Worm (Caenorhabditis elegans) whole organism, L4 larva: ENCODE results near the gene prp-38.

Experiments
- D1046.2 ChIP-seq: fragments of 200-800 bp; sonication (Bioruptor generic); IDR thresholded peaks from 2 replicates; pipeline ENCODE4 v1.3.6; 2022; ENCODE audit warnings: missing genetic modification characterization, missing compliant biosample characterization
- F10B5.3 ChIP-seq: sonication (generic microtip); optimal IDR thresholded peaks from 2 replicates; lab custom pipeline; 2016; ENCODE audit warnings: mild to moderate bottlenecking, missing genetic modification characterization, missing compliant biosample characterization
- F26F4.8 ChIP-seq: fragments of 200-800 bp; sonication (Bioruptor generic); conservative IDR thresholded peaks from 2 replicates; pipeline ENCODE4 v1.3.6; 2022; ENCODE audit warnings: missing genetic modification characterization, missing compliant biosample characterization
- F44E2.7 ChIP-seq: fragments of 200-800 bp; sonication (Bioruptor generic); IDR thresholded peaks from 2 replicates; pipeline ENCODE4 v2.1.2; 2022; ENCODE audit warnings: missing genetic modification characterization, missing compliant biosample characterization
- F49E8.2 ChIP-seq: sonication (generic microtip); optimal IDR thresholded peaks from 2 replicates; lab custom pipeline; 2016; ENCODE audit warnings: missing compliant biosample characterization, mild to moderate bottlenecking, missing genetic modification characterization, borderline replicate concordance
- Y5F2A.4 ChIP-seq: fragments of 200-800 bp; sonication (Bioruptor generic); optimal IDR thresholded peaks from 2 replicates; lab custom pipeline; 2018; ENCODE audit warnings: mild to moderate bottlenecking, missing genetic modification characterization, missing compliant biosample characterization
- ZK337.2 ChIP-seq: fragments of 200-800 bp; sonication (Bioruptor generic); IDR thresholded peaks from 2 replicates; pipeline ENCODE4 v1.3.6; 2022; ENCODE audit warnings: missing genetic modification reagents, missing genetic modification characterization, missing compliant biosample characterization
- ZK546.5 ChIP-seq, 2 experiments: sonication (generic microtip); optimal IDR thresholded peaks; 2 replicates each; lab custom pipeline; 2017; ENCODE audit warnings: missing biosample characterization in 2 of 2, missing genetic modification characterization in 2 of 2
- aha-1 ChIP-seq: fragments of 150-350 bp; peaks from one replicate; lab custom pipeline; 2014; ENCODE audit warnings: missing biosample characterization, missing genetic modification characterization
- arid-1 ChIP-seq: fragments of 200-800 bp; sonication (Bioruptor generic); conservative IDR thresholded peaks from 2 replicates; pipeline ENCODE4 v1.3.6; 2022; ENCODE audit warnings: missing genetic modification reagents, missing genetic modification characterization, missing compliant biosample characterization
- attf-4 ChIP-seq: sonication (generic microtip); optimal IDR thresholded peaks from 3 replicates; lab custom pipeline; 2017; ENCODE audit warnings: missing biosample characterization, missing genetic modification characterization
- ceh-62 ChIP-seq: sonication (generic microtip); optimal IDR thresholded peaks from 2 replicates; lab custom pipeline; 2017; ENCODE audit warnings: missing biosample characterization, missing genetic modification characterization
- ces-1 ChIP-seq: fragments of 150-350 bp; sonication (generic microtip); optimal IDR thresholded peaks from 4 replicates; lab custom pipeline; 2014; ENCODE audit warnings: missing biosample characterization, missing genetic modification reagents, missing genetic modification characterization
- cey-2 ChIP-seq: sonication (generic microtip); optimal IDR thresholded peaks from 3 replicates; lab custom pipeline; 2017; ENCODE audit warnings: missing genetic modification characterization, mild to moderate bottlenecking, missing compliant biosample characterization, antibody characterized with exemption, borderline replicate concordance; ENCODE audit not compliant: insufficient read depth
- daf-16 ChIP-seq, 3 experiments: sonication (generic microtip); optimal IDR thresholded peaks; 2 replicates each; lab custom pipeline; 2016 to 2017; ENCODE audit warnings: missing genetic modification characterization in 3 of 3, missing genetic modification reagents in 3 of 3, mild to moderate bottlenecking in 2 of 3, missing compliant biosample characterization in 2 of 3, missing biosample characterization in 1 of 3, moderate library complexity in 1 of 3
- dmd-6 ChIP-seq: fragments of 200-800 bp; sonication (Bioruptor generic); IDR thresholded peaks from 2 replicates; pipeline ENCODE4 v1.3.6; 2022; ENCODE audit warnings: missing genetic modification reagents, missing genetic modification characterization, missing compliant biosample characterization
- fos-1 ChIP-seq: fragments of 150-350 bp; optimal IDR thresholded peaks from 2 replicates; lab custom pipeline; 2014; ENCODE audit warnings: missing biosample characterization, missing genetic modification characterization
- gei-8 ChIP-seq: fragments of 200-800 bp; sonication (Bioruptor generic); optimal IDR thresholded peaks from 2 replicates; lab custom pipeline; 2018; ENCODE audit warnings: mild to moderate bottlenecking, missing genetic modification characterization, missing compliant biosample characterization
- hlh-11 ChIP-seq: fragments of 200-800 bp; sonication (Bioruptor generic); optimal IDR thresholded peaks from 2 replicates; lab custom pipeline; 2018; ENCODE audit warnings: mild to moderate bottlenecking, missing genetic modification characterization, missing compliant biosample characterization
- jun-1 ChIP-seq: fragments of 150-350 bp; optimal IDR thresholded peaks from 2 replicates; lab custom pipeline; 2014; ENCODE audit warnings: missing biosample characterization, missing genetic modification reagents, missing genetic modification characterization
- lin-1 ChIP-seq: fragments of 200-800 bp; sonication (Bioruptor generic); IDR thresholded peaks from 2 replicates; pipeline ENCODE4 v1.3.6; 2022; ENCODE audit warnings: missing genetic modification reagents, missing genetic modification characterization, missing compliant biosample characterization
- lin-15B ChIP-seq: fragments of 150-350 bp; sonication (generic microtip); optimal IDR thresholded peaks from 3 replicates; lab custom pipeline; 2014; ENCODE audit warnings: missing biosample characterization, missing genetic modification characterization
- lin-38 ChIP-seq: fragments of 200-800 bp; sonication (Bioruptor generic); IDR thresholded peaks from 2 replicates; pipeline ENCODE4 v1.3.6; 2022; ENCODE audit warnings: missing genetic modification reagents, missing genetic modification characterization, missing compliant biosample characterization
- lin-39 ChIP-seq: fragments of 150-350 bp; optimal IDR thresholded peaks from 2 replicates; lab custom pipeline; 2014; ENCODE audit warnings: missing biosample characterization, missing genetic modification reagents, missing genetic modification characterization
- mdl-1 ChIP-seq, 2 experiments: fragments of 150-350 bp in 1 of 2; sonication (generic microtip) in 1 of 2; optimal IDR thresholded peaks; 2 replicates each; lab custom pipeline; 2014 to 2017; ENCODE audit warnings: missing biosample characterization in 2 of 2, missing genetic modification characterization in 2 of 2
- mxl-3 ChIP-seq: fragments of 200-800 bp; sonication (Bioruptor generic); optimal IDR thresholded peaks from 2 replicates; lab custom pipeline; 2018; ENCODE audit warnings: mild to moderate bottlenecking, missing genetic modification characterization, missing compliant biosample characterization
- nhr-102 ChIP-seq: sonication (generic microtip); optimal IDR thresholded peaks from 2 replicates; lab custom pipeline; 2016; ENCODE audit warnings: mild to moderate bottlenecking, missing genetic modification characterization, moderate library complexity, missing compliant biosample characterization
- nhr-237 ChIP-seq: sonication (generic microtip); optimal IDR thresholded peaks from 2 replicates; lab custom pipeline; 2017; ENCODE audit warnings: missing biosample characterization, missing genetic modification characterization
- nhr-28 ChIP-seq: fragments of 150-350 bp; optimal IDR thresholded peaks from 2 replicates; lab custom pipeline; 2014; ENCODE audit warnings: missing biosample characterization, missing genetic modification characterization
- nhr-41 ChIP-seq: fragments of 200-800 bp; sonication (Bioruptor generic); IDR thresholded peaks from 2 replicates; pipeline ENCODE4 v1.3.6; 2022; ENCODE audit warnings: missing genetic modification reagents, missing genetic modification characterization, missing compliant biosample characterization
- nhr-42 ChIP-seq: fragments of 200-800 bp; sonication (Bioruptor generic); IDR thresholded peaks from 2 replicates; pipeline ENCODE4 v1.3.6; 2022; ENCODE audit warnings: missing genetic modification characterization, missing compliant biosample characterization
- nhr-48 ChIP-seq: sonication (generic microtip); optimal IDR thresholded peaks from 2 replicates; lab custom pipeline; 2016; ENCODE audit warnings: mild to moderate bottlenecking, missing genetic modification characterization, missing compliant biosample characterization
- nhr-76 ChIP-seq: fragments of 150-350 bp; optimal IDR thresholded peaks from 2 replicates; lab custom pipeline; 2014; ENCODE audit warnings: missing biosample characterization, missing genetic modification characterization
- nhr-77 ChIP-seq: fragments of 150-350 bp; optimal IDR thresholded peaks from 2 replicates; lab custom pipeline; 2014; ENCODE audit warnings: missing biosample characterization, missing genetic modification characterization
- pha-4 ChIP-seq, 2 experiments: fragments of 150-350 bp in 1 of 2; fragments of 200-800 bp in 1 of 2; sonication (Bioruptor generic) in 1 of 2; IDR thresholded peaks in 1 of 2; optimal IDR thresholded peaks in 1 of 2; 2 replicates each; pipeline versions ENCODE4 v1.3.6 to Lab custom; 2014 to 2022; ENCODE audit warnings: missing genetic modification characterization in 2 of 2, missing genetic modification reagents in 2 of 2, missing biosample characterization in 1 of 2, missing compliant biosample characterization in 1 of 2
- php-3 ChIP-seq: fragments of 200-800 bp; sonication (Bioruptor generic); IDR thresholded peaks from 2 replicates; pipeline ENCODE4 v1.3.6; 2022; ENCODE audit warnings: missing genetic modification reagents, missing genetic modification characterization, missing compliant biosample characterization
- saeg-2 ChIP-seq: fragments of 200-800 bp; sonication (Bioruptor generic); IDR thresholded peaks from 2 replicates; pipeline ENCODE4 v1.3.6; 2022; ENCODE audit warnings: missing genetic modification reagents, missing genetic modification characterization, missing compliant biosample characterization
- sdz-12 ChIP-seq: fragments of 200-800 bp; sonication (Bioruptor generic); optimal IDR thresholded peaks from 2 replicates; lab custom pipeline; 2018; ENCODE audit warnings: mild to moderate bottlenecking, missing genetic modification characterization, missing compliant biosample characterization
- set-16 ChIP-seq: fragments of 200-800 bp; sonication (Bioruptor generic); IDR thresholded peaks from 2 replicates; pipeline ENCODE4 v1.3.6; 2022; ENCODE audit warnings: missing genetic modification reagents, missing genetic modification characterization, missing compliant biosample characterization
- skn-1 ChIP-seq: fragments of 150-350 bp; optimal IDR thresholded peaks from 2 replicates; lab custom pipeline; 2014; ENCODE audit warnings: missing biosample characterization, missing genetic modification characterization
- spr-1 ChIP-seq: sonication (generic microtip); optimal IDR thresholded peaks from 2 replicates; lab custom pipeline; 2016; ENCODE audit warnings: mild to moderate bottlenecking, missing genetic modification characterization, missing compliant biosample characterization
- tag-97 ChIP-seq: fragments of 200-800 bp; sonication (Bioruptor generic); IDR thresholded peaks from 2 replicates; pipeline ENCODE4 v1.3.6; 2022; ENCODE audit warnings: missing genetic modification characterization, missing compliant biosample characterization
- tra-1 ChIP-seq: fragments of 200-800 bp; sonication (Bioruptor generic); IDR thresholded peaks from 2 replicates; pipeline ENCODE4 v1.3.6; 2022; ENCODE audit warnings: missing genetic modification reagents, missing genetic modification characterization, missing compliant biosample characterization
- unc-39 ChIP-seq: sonication (generic microtip); optimal IDR thresholded peaks from 2 replicates; lab custom pipeline; 2017; ENCODE audit warnings: missing biosample characterization, missing genetic modification characterization
- vab-7 ChIP-seq: fragments of 200-800 bp; sonication (Bioruptor generic); IDR thresholded peaks from 2 replicates; pipeline ENCODE4 v1.3.6; 2022; ENCODE audit warnings: missing genetic modification reagents, missing genetic modification characterization, missing compliant biosample characterization
- zip-11 ChIP-seq: fragments of 200-800 bp; sonication (Bioruptor generic); IDR thresholded peaks from 2 replicates; pipeline ENCODE4 v1.3.6; 2022; ENCODE audit warnings: missing genetic modification characterization, missing compliant biosample characterization
- zip-2 ChIP-seq: fragments of 150-350 bp; optimal IDR thresholded peaks from 2 replicates; lab custom pipeline; 2014; ENCODE audit warnings: missing biosample characterization, missing genetic modification characterization
- ztf-11 ChIP-seq: fragments of 150-350 bp; optimal IDR thresholded peaks from 2 replicates; lab custom pipeline; 2014; ENCODE audit warnings: missing biosample characterization, missing genetic modification characterization
- ztf-7 ChIP-seq: fragments of 150-350 bp; optimal IDR thresholded peaks from 2 replicates; lab custom pipeline; 2014; ENCODE audit warnings: missing biosample characterization, missing genetic modification characterization

prp-38 gene

DNA sequence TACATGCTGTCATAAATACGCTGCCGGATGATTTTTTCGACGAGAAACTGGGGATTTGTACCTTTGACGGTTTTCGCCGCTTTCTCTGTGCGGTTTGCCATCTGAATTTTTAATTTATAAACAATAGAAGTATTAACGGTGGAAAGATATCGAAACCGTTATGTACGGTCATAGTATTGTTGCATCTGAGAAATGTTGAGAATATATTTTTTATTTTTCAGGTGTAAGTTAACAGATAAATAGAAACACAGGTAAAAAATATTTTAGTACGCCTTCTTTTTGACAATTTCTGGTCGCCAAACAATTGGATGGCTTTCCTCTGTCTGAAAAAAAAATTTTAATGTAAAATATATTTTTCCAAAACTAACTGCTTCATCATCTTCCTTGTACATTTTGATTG, at the start of gene prp-38:
TSS of gene prp-38 (minus strand) at position 101 of the 400 bp plus-strand sequence.
- no peak for TF ChIP-seq ces-1 (GFP tag; lab: Kevin White, UChicago)
- no peak for TF ChIP-seq attf-4 (tag; lab: Kevin White, UChicago)
- TF ChIP-seq zip-11 (GFP tag; lab: Robert Waterston, UW): no peak
- no peak for TF ChIP-seq unc-39 (tag; lab: Kevin White, UChicago)
- peak; percentile 70 for TF ChIP-seq aha-1 (tag; lab: Kevin White, UChicago)

DNA sequence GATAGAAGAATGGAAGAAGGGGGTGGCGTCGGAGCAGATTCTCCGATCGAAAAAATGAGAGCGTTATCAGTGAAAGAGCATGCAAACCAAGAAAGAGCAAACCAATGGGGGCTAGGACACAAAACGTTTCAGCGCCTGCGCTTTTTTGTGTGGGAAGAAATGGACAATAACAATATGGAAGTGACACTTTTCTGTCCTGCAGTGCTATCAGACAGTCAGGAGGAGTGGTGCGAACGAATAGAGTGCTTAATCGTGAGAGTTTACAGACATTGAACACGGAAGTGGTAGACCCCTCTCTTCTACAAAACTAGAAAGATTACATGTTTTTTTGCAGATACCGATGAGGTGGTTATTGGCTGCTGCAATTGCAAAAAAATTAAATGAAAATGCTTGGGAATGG, 49.5 kb upstream of the prp-38 start:
- TF ChIP-seq jun-1 (tag; lab: Kevin White, UChicago) (peak; percentile 42), ztf-7 (tag; lab: Kevin White, UChicago) (no peak), hlh-11 (peak; percentile 89), F10B5.3 (tag; lab: Kevin White, UChicago) (no peak), dmd-6 (GFP tag; lab: Robert Waterston, UW) (peak; percentile 97), lin-39 (tag; lab: Kevin White, UChicago) (no peak), F44E2.7 (GFP tag; lab: Robert Waterston, UW) (no peak), nhr-102 (tag; lab: Kevin White, UChicago) (peak; percentile 38), pha-4 (GFP tag; IDR thresholded peaks at IDR 0.05; lab: Robert Waterston, UW) (no peak), pha-4 (tag; optimal IDR thresholded peaks at IDR 0.05; lab: Kevin White, UChicago) (no peak), vab-7 (GFP tag; lab: Robert Waterston, UW) (no peak), nhr-41 (GFP tag; lab: Robert Waterston, UW) (0 out of 2 replicates have a peak, but pooled peaks have one; percentile 30), lin-15B (tag; lab: Kevin White, UChicago) (no peak), sdz-12 (no peak), F49E8.2 (tag; lab: Kevin White, UChicago) (no peak), ceh-62 (no peak), F26F4.8 (GFP tag; lab: Robert Waterston, UW) (0 out of 2 replicates have a peak, but pooled peaks have one; percentile 29), nhr-77 (tag; lab: Kevin White, UChicago) (peak; percentile 59), mxl-3 (GFP tag; lab: Kevin White, UChicago) (peak; percentile 50), set-16 (GFP tag; lab: Robert Waterston, UW) (no peak), cey-2 (tag; lab: Kevin White, UChicago) (no peak), zip-2 (tag; lab: Kevin White, UChicago) (no peak), nhr-237 (tag; lab: Kevin White, UChicago) (no peak), skn-1 (no peak), php-3 (GFP tag; lab: Robert Waterston, UW) (peak; percentile 61), gei-8 (GFP tag; lab: Kevin White, UChicago) (no peak), tra-1 (GFP tag; lab: Robert Waterston, UW) (peak; percentile 66), Y5F2A.4 (GFP tag; lab: Kevin White, UChicago) (no peak), nhr-28 (tag; lab: Kevin White, UChicago) (peak; percentile 96), lin-38 (GFP tag; lab: Robert Waterston, UW) (no peak; the same call in 1 of the 2 replicates), ZK337.2 (GFP tag; lab: Robert Waterston, UW) (no peak), nhr-76 (no peak), saeg-2 (GFP tag; lab: Robert Waterston, UW) (0 out of 2 replicates have a peak, but pooled peaks have one; percentile 61), nhr-48 (tag; lab: Kevin White, UChicago) (peak; percentile 60), arid-1 (GFP tag; lab: Robert Waterston, UW) (no peak), daf-16 (GFP tag; optimal IDR thresholded peaks at IDR 0.05; lab: Kevin White, UChicago) (peak in 1 of 2 experiments; percentile 44), daf-16 (tag; optimal IDR thresholded peaks at IDR 0.05; lab: Kevin White, UChicago) (peak; percentile 93), spr-1 (no peak), ztf-11 (no peak), lin-1 (GFP tag; lab: Robert Waterston, UW) (peak; percentile 77), D1046.2 (GFP tag; lab: Robert Waterston, UW) (no peak), fos-1 (no peak), mdl-1 (tag; optimal IDR thresholded peaks at IDR 0.05; lab: Kevin White, UChicago) (peak in 1 of 2 experiments; percentile 56), tag-97 (no peak), nhr-42 (GFP tag; lab: Robert Waterston, UW) (no peak), ZK546.5 (tag; optimal IDR thresholded peaks at IDR 0.05; lab: Kevin White, UChicago) (no peak), ces-1 (GFP tag; lab: Kevin White, UChicago) (no peak)
